Worm (Caenorhabditis elegans) whole organism, young adult: Measurements from ENCODE around the gene xbx-1.

ENCODE experiments used
- B0336.3 ChIP-seq: fragments of 200-800 bp; sonication (Bioruptor generic); IDR thresholded peaks from 2 replicates; pipeline ENCODE4 v1.3.6; 2022; ENCODE audit warnings: missing genetic modification characterization, missing compliant biosample characterization
- C06A6.2 ChIP-seq: fragments of 200-800 bp; sonication (Bioruptor generic); conservative IDR thresholded peaks from 2 replicates; pipeline ENCODE4 v1.3.6; 2022; ENCODE audit warnings: missing genetic modification characterization, missing compliant biosample characterization
- C17E4.6 ChIP-seq: fragments of 200-800 bp; sonication (Bioruptor generic); IDR thresholded peaks from 2 replicates; pipeline ENCODE4 v1.3.6; 2022; ENCODE audit warnings: missing genetic modification reagents, missing genetic modification characterization, missing compliant biosample characterization
- F10E7.11 ChIP-seq: sonication (generic microtip); optimal IDR thresholded peaks from 2 replicates; lab custom pipeline; 2017; ENCODE audit warnings: mild to moderate bottlenecking, missing genetic modification characterization, moderate library complexity, missing compliant biosample characterization
- F52B5.7 ChIP-seq: sonication (generic microtip); optimal IDR thresholded peaks from 2 replicates; lab custom pipeline; 2016; ENCODE audit warnings: mild to moderate bottlenecking, missing genetic modification characterization, missing compliant biosample characterization
- F57C9.4 ChIP-seq: sonication (generic microtip); optimal IDR thresholded peaks from 2 replicates; lab custom pipeline; 2017; ENCODE audit warnings: mild to moderate bottlenecking, missing genetic modification characterization, missing compliant biosample characterization
- K11D2.4 ChIP-seq: fragments of 200-800 bp; sonication (Bioruptor generic); IDR thresholded peaks from 2 replicates; pipeline ENCODE4 v1.3.6; 2022; ENCODE audit warnings: missing genetic modification reagents, missing genetic modification characterization, missing compliant biosample characterization
- T07F8.4 ChIP-seq: sonication (generic microtip); optimal IDR thresholded peaks from 2 replicates; lab custom pipeline; 2016; ENCODE audit warnings: mild to moderate bottlenecking, missing genetic modification characterization, moderate library complexity, missing compliant biosample characterization
- Y56A3A.18 ChIP-seq: fragments of 200-800 bp; sonication (Bioruptor generic); IDR thresholded peaks from 2 replicates; pipeline ENCODE4 v1.3.6; 2022; ENCODE audit warnings: missing genetic modification reagents, missing genetic modification characterization, missing compliant biosample characterization
- Y67H2A.10 ChIP-seq: fragments of 200-800 bp; sonication (Bioruptor generic); conservative IDR thresholded peaks from 2 replicates; pipeline ENCODE4 v1.3.6; 2022; ENCODE audit warnings: missing genetic modification reagents, missing genetic modification characterization, missing compliant biosample characterization
- ZK185.1 ChIP-seq: sonication (generic microtip); optimal IDR thresholded peaks from 2 replicates; lab custom pipeline; 2016; ENCODE audit warnings: mild to moderate bottlenecking, missing genetic modification characterization, missing compliant biosample characterization; ENCODE audit not compliant: poor library complexity, severe bottlenecking
- akir-1 ChIP-seq: fragments of 200-800 bp; sonication (Bioruptor generic); optimal IDR thresholded peaks from 2 replicates; lab custom pipeline; 2018; ENCODE audit warnings: mild to moderate bottlenecking, missing genetic modification characterization, moderate library complexity, missing compliant biosample characterization
- aptf-2 ChIP-seq: fragments of 200-800 bp; sonication (Bioruptor generic); conservative IDR thresholded peaks from 2 replicates; pipeline ENCODE4 v1.3.6; 2022; ENCODE audit warnings: missing genetic modification reagents, missing genetic modification characterization, missing compliant biosample characterization
- aptf-3 ChIP-seq: fragments of 200-800 bp; sonication (Bioruptor generic); IDR thresholded peaks from 2 replicates; pipeline ENCODE4 v1.3.6; 2022; ENCODE audit warnings: missing genetic modification characterization, missing compliant biosample characterization
- atf-7 ChIP-seq: sonication (generic microtip); optimal IDR thresholded peaks from 2 replicates; lab custom pipeline; 2017; ENCODE audit warnings: mild to moderate bottlenecking, missing genetic modification characterization, missing compliant biosample characterization
- athp-1 ChIP-seq: sonication (generic microtip); optimal IDR thresholded peaks from 2 replicates; lab custom pipeline; 2017; ENCODE audit warnings: mild to moderate bottlenecking, missing genetic modification characterization, missing compliant biosample characterization
- attf-3 ChIP-seq: fragments of 200-800 bp; sonication (Bioruptor generic); conservative IDR thresholded peaks from 2 replicates; pipeline ENCODE4 v1.3.6; 2022; ENCODE audit warnings: missing genetic modification reagents, missing genetic modification characterization, missing compliant biosample characterization
- ceh-27 ChIP-seq: fragments of 200-800 bp; sonication (Bioruptor generic); optimal IDR thresholded peaks from 2 replicates; lab custom pipeline; 2018; ENCODE audit warnings: mild to moderate bottlenecking, missing genetic modification characterization, moderate library complexity, missing compliant biosample characterization
- ceh-58 ChIP-seq: fragments of 200-800 bp; sonication (Bioruptor generic); IDR thresholded peaks from 2 replicates; pipeline ENCODE4 v1.3.6; 2022; ENCODE audit warnings: missing genetic modification characterization, missing compliant biosample characterization
- die-1 ChIP-seq: sonication (generic microtip); optimal IDR thresholded peaks from 2 replicates; lab custom pipeline; 2016; ENCODE audit warnings: missing genotype, mild to moderate bottlenecking, missing genetic modification characterization, missing compliant biosample characterization
- dox-1 ChIP-seq: fragments of 200-800 bp; sonication (Bioruptor generic); IDR thresholded peaks from 2 replicates; pipeline ENCODE4 v1.3.6; 2022; ENCODE audit warnings: missing genetic modification reagents, missing genetic modification characterization, missing compliant biosample characterization
- dpff-1 ChIP-seq: sonication (generic microtip); optimal IDR thresholded peaks from 2 replicates; lab custom pipeline; 2017; ENCODE audit warnings: mild to moderate bottlenecking, missing genetic modification characterization, missing compliant biosample characterization
- egl-18 ChIP-seq: fragments of 200-800 bp; sonication (Bioruptor generic); IDR thresholded peaks from 2 replicates; pipeline ENCODE4 v1.3.6; 2022; ENCODE audit warnings: missing genetic modification reagents, missing genetic modification characterization, missing compliant biosample characterization
- egrh-3 ChIP-seq: fragments of 200-800 bp; sonication (Bioruptor generic); IDR thresholded peaks from 2 replicates; pipeline ENCODE4 v1.3.6; 2022; ENCODE audit warnings: missing genetic modification reagents, missing genetic modification characterization, missing compliant biosample characterization
- ekl-4 ChIP-seq: fragments of 200-800 bp; sonication (Bioruptor generic); IDR thresholded peaks from 2 replicates; pipeline ENCODE4 v1.3.6; 2022; ENCODE audit warnings: missing genetic modification reagents, missing genetic modification characterization, missing compliant biosample characterization
- fkh-3 ChIP-seq: sonication (generic microtip); optimal IDR thresholded peaks from 2 replicates; lab custom pipeline; 2016; ENCODE audit warnings: mild to moderate bottlenecking, missing genetic modification characterization, missing compliant biosample characterization
- him-1 ChIP-seq: sonication (generic microtip); optimal IDR thresholded peaks from 2 replicates; lab custom pipeline; 2016; ENCODE audit warnings: missing genotype, missing genetic modification reagents, missing genetic modification characterization, missing compliant biosample characterization
- hrde-1 ChIP-seq: sonication (generic microtip); optimal IDR thresholded peaks from 2 replicates; lab custom pipeline; 2016; ENCODE audit warnings: missing genetic modification characterization, mild to moderate bottlenecking, missing compliant biosample characterization, moderate library complexity, missing genotype, missing genetic modification reagents, borderline replicate concordance
- hsf-1 ChIP-seq: fragments of 200-800 bp; sonication (Bioruptor generic); IDR thresholded peaks from 2 replicates; pipeline ENCODE4 v1.3.6; 2022; ENCODE audit warnings: missing genetic modification reagents, missing genetic modification characterization, missing compliant biosample characterization
- lag-1 ChIP-seq: fragments of 200-800 bp; sonication (Bioruptor generic); IDR thresholded peaks from 2 replicates; pipeline ENCODE4 v1.3.6; 2022; ENCODE audit warnings: missing genetic modification reagents, missing genetic modification characterization, missing compliant biosample characterization
- let-526 ChIP-seq: fragments of 200-800 bp; sonication (Bioruptor generic); IDR thresholded peaks from 2 replicates; pipeline ENCODE4 v1.3.6; 2022; ENCODE audit warnings: missing genetic modification reagents, missing genetic modification characterization, missing compliant biosample characterization
- lin-26 ChIP-seq: fragments of 200-800 bp; sonication (Bioruptor generic); IDR thresholded peaks from 2 replicates; pipeline ENCODE4 v1.3.6; 2022; ENCODE audit warnings: missing genetic modification reagents, missing genetic modification characterization, missing compliant biosample characterization
- lsy-27 ChIP-seq: sonication (generic microtip); optimal IDR thresholded peaks from 2 replicates; lab custom pipeline; 2017; ENCODE audit warnings: missing genetic modification characterization, mild to moderate bottlenecking, missing compliant biosample characterization, antibody characterized with exemption, missing genotype, borderline replicate concordance; ENCODE audit not compliant: insufficient read depth
- mel-28 ChIP-seq: sonication (generic microtip); optimal IDR thresholded peaks from 2 replicates; lab custom pipeline; 2016; ENCODE audit warnings: borderline replicate concordance, mild to moderate bottlenecking, missing genetic modification characterization, missing compliant biosample characterization
- mes-4 ChIP-seq: sonication (generic microtip); optimal IDR thresholded peaks from 2 replicates; lab custom pipeline; 2016; ENCODE audit warnings: missing genotype, missing genetic modification characterization, missing compliant biosample characterization
- nfya-1 ChIP-seq: sonication (generic microtip); optimal IDR thresholded peaks from 2 replicates; lab custom pipeline; 2017; ENCODE audit warnings: antibody characterized with exemption, missing compliant biosample characterization, missing genetic modification characterization, borderline replicate concordance; ENCODE audit not compliant: insufficient read depth
- nfyb-1 ChIP-seq: fragments of 200-800 bp; sonication (Bioruptor generic); IDR thresholded peaks from 2 replicates; pipeline ENCODE4 v1.3.6; 2022; ENCODE audit warnings: missing genetic modification reagents, missing genetic modification characterization, missing compliant biosample characterization
- nhr-80 ChIP-seq: sonication (generic microtip); optimal IDR thresholded peaks from 2 replicates; lab custom pipeline; 2016; ENCODE audit warnings: missing genetic modification characterization, missing compliant biosample characterization
- snpc-3.4 ChIP-seq: sonication (generic microtip); optimal IDR thresholded peaks from 2 replicates; lab custom pipeline; 2017; ENCODE audit warnings: missing genetic modification characterization, mild to moderate bottlenecking, missing compliant biosample characterization, antibody characterized with exemption, moderate library complexity, missing genotype, missing genetic modification reagents
- tbp1 ChIP-seq: fragments of 200-800 bp; sonication (Bioruptor generic); optimal IDR thresholded peaks from 2 replicates; lab custom pipeline; 2018; ENCODE audit warnings: mild to moderate bottlenecking, missing genetic modification characterization, missing compliant biosample characterization
- tlf-1 ChIP-seq: fragments of 200-800 bp; sonication (Bioruptor generic); optimal IDR thresholded peaks from 2 replicates; lab custom pipeline; 2018; ENCODE audit warnings: mild to moderate bottlenecking, missing genetic modification characterization, missing compliant biosample characterization
- xnd-1 ChIP-seq: sonication (generic microtip); optimal IDR thresholded peaks from 2 replicates; lab custom pipeline; 2016; ENCODE audit warnings: missing genotype, missing genetic modification reagents, missing genetic modification characterization, missing compliant biosample characterization
- ztf-18 ChIP-seq: sonication (generic microtip); optimal IDR thresholded peaks from 2 replicates; lab custom pipeline; 2016; ENCODE audit warnings: missing genotype, mild to moderate bottlenecking, missing genetic modification characterization, missing compliant biosample characterization
- ztf-28 ChIP-seq: fragments of 200-800 bp; sonication (Bioruptor generic); IDR thresholded peaks from 2 replicates; pipeline ENCODE4 v1.3.6; 2022; ENCODE audit warnings: missing genetic modification reagents, missing genetic modification characterization, missing compliant biosample characterization

xbx-1 gene

DNA sequence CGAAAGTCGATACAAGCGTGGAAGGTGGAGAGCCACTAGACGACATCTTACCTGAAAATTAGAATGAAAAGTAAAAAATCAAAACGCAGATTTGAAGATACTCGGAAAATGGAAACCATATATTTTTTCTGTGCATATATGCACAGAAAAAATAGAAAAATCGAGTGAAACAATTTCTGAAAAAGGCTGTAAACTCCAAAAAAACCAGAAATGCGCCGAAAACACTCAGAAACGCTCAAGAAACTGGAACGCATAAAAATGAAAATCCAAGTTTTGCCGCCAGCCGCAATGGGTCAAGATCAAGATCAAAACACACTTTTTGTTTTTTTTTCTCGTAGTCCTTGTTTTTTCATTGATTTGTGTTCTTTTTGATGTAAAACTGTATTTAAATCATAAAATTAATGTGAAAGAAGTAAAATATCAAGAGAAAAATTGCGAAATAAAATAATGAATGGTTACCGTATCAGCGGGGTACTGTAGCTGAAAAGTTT lies 12.6 kb downstream of the xbx-1 start, which contains the start of gene T01C3.3 (continued):
- TF ChIP-seq ztf-28: no peak
- TF ChIP-seq nfyb-1 (GFP tag; lab: Robert Waterston, UW): no peak
- no peak for TF ChIP-seq ceh-27 (GFP tag; lab: Kevin White, UChicago)
- no peak for TF ChIP-seq lag-1 (GFP tag; lab: Robert Waterston, UW)
- TF ChIP-seq B0336.3 (GFP tag; lab: Robert Waterston, UW): no peak
- no peak for TF ChIP-seq C06A6.2 (GFP tag; lab: Robert Waterston, UW)
- no peak for TF ChIP-seq lin-26 (GFP tag; lab: Robert Waterston, UW)
- no peak for TF ChIP-seq aptf-2
- peak; percentile 32 for TF ChIP-seq tbp1
- TF ChIP-seq dox-1 (GFP tag; lab: Robert Waterston, UW): peak; percentile 57
- no peak for TF ChIP-seq ceh-58 (GFP tag; lab: Robert Waterston, UW)
- TF ChIP-seq Y56A3A.18 (GFP tag; lab: Robert Waterston, UW): no peak
- no peak for TF ChIP-seq him-1 (tag; lab: Kevin White, UChicago)
- TF ChIP-seq xnd-1 (tag; lab: Kevin White, UChicago): peak; percentile 91
- no peak for TF ChIP-seq akir-1
- no peak for TF ChIP-seq Y67H2A.10 (GFP tag; lab: Robert Waterston, UW)

DNA sequence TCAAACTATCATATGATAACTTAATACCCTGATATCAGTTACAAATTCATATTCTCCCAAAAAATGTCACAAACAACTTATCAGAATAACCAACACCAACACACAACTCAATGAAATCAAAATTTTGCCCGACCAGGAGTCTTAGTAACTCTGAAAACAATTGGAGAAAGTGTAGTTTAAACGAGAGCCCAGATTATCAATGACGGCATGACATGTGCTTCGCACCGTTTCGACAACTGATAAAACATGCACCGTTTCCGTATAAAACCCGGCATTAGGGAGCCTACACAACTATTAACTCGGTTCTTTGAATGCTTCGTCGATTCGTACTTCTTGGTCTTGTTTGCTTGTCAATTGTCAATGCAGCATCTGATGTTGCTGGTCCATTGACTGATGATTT lies 13.6 kb downstream of the xbx-1 start, which contains the start of gene fil-1:
Gene fil-1 (plus strand): TSS at position 219 of the 400 bp plus-strand sequence.
- TF ChIP-seq tlf-1 (GFP tag; lab: Kevin White, UChicago): no peak
- TF ChIP-seq ZK185.1 (tag; lab: Kevin White, UChicago): no peak
- peak; percentile 22 for TF ChIP-seq nhr-80 (tag; lab: Kevin White, UChicago)
- TF ChIP-seq die-1 (tag; lab: Kevin White, UChicago): no peak

DNA sequence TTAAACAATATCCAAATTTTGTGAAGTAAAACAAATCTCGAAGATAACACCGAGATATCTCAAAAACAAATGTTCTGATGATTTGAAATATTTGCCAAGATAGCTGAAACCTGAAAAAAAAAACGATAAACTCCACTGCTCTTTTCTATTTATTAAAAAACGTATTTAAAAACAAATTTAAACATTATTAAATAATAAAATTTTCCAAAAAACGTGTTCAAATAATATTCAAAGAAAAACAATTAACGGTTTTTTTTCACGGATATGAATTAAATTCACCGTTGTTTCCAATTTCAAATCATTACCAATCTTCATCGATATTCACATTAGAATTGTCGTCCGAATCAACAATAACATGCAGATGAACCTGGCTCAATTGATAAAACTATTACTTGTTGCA lies 16.2 kb downstream of the xbx-1 start, which contains the start of gene irld-14:
Gene irld-14 (plus strand): TSS at position 301 of the 400 bp plus-strand sequence.
- TF ChIP-seq lsy-27 (no peak), fkh-3 (tag; lab: Kevin White, UChicago) (no peak), ztf-18 (tag; lab: Kevin White, UChicago) (no peak), mes-4 (tag; lab: Kevin White, UChicago) (no peak), let-526 (no peak), C17E4.6 (GFP tag; lab: Robert Waterston, UW) (no peak), F52B5.7 (tag; lab: Kevin White, UChicago) (no peak), dpff-1 (no peak), snpc-3.4 (tag; lab: Kevin White, UChicago) (no peak)

DNA sequence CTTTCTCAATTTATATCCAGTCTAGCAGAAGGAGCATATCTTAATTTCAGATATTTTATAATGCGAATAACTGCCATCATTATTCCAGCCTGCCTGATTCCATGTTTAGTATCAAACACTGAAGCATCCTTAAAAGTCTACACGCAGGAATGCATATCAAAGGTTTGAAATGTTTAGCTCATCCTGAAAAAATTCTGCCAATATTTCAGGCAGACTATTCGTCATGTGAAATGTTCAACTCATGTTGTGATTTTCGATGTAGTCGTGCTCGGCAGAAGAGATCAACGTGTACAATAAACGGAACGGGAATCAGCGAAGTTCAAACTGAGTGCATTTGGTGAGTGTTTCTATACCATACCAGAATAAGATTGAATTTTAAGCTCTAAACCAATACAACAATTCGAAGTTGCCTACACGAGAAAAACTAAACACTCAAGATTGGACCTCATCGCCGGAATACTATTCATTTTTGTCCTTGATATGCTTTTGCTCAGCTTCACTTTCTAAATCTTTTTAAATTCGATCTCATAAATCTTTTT lies 19.5 kb downstream of the xbx-1 start, which contains the start of gene T01C3.11:
Gene T01C3.11 (plus strand): TSS at position 51 of the 539 bp plus-strand sequence.
- TF ChIP-seq hsf-1 (GFP tag; lab: Robert Waterston, UW): peak; percentile 5; the same call in 1 of the 2 replicates
- no peak for TF ChIP-seq F57C9.4 (tag; lab: Kevin White, UChicago)
- no peak for TF ChIP-seq egl-18 (GFP tag; lab: Robert Waterston, UW)
- TF ChIP-seq athp-1 (tag; lab: Kevin White, UChicago): peak; percentile 34
- no peak for TF ChIP-seq atf-7 (tag; lab: Kevin White, UChicago)
- TF ChIP-seq K11D2.4 (GFP tag; lab: Robert Waterston, UW): no peak
- TF ChIP-seq F10E7.11: no peak
- no peak for TF ChIP-seq egrh-3 (GFP tag; lab: Robert Waterston, UW)
- no peak for TF ChIP-seq attf-3 (GFP tag; lab: Robert Waterston, UW)
- TF ChIP-seq T07F8.4 (tag; lab: Kevin White, UChicago): no peak
- TF ChIP-seq mel-28 (tag; lab: Kevin White, UChicago): no peak
- TF ChIP-seq hrde-1 (tag; lab: Kevin White, UChicago): peak; percentile 84
- peak; percentile 50 for TF ChIP-seq snpc-3.4 (tag; lab: Kevin White, UChicago)
- TF ChIP-seq ZK185.1 (tag; lab: Kevin White, UChicago): peak; percentile 7
- TF ChIP-seq ekl-4 (GFP tag; lab: Robert Waterston, UW): peak; percentile 56; the same call in 1 of the 2 replicates
- TF ChIP-seq aptf-3 (GFP tag; lab: Robert Waterston, UW): no peak
- TF ChIP-seq nfya-1 (tag; lab: Kevin White, UChicago): no peak
- no peak for TF ChIP-seq ztf-28
